Worm (Caenorhabditis elegans) whole organism, midembryonic: Measurements from ENCODE around the gene unc-84.

Experiments
- T22C8.4 ChIP-seq: fragments of 200-800 bp; sonication (Bioruptor generic); IDR thresholded peaks from 2 replicates; pipeline ENCODE4 v1.3.6; 2022; ENCODE audit warnings: missing genetic modification characterization, missing compliant biosample characterization
- cog-1 ChIP-seq: sonication (generic microtip); optimal IDR thresholded peaks from 2 replicates; lab custom pipeline; 2016; ENCODE audit warnings: missing genetic modification characterization, missing compliant biosample characterization
- flt-1 ChIP-seq: fragments of 200-800 bp; sonication (Bioruptor generic); IDR thresholded peaks from 2 replicates; pipeline ENCODE4 v1.3.6; 2022; ENCODE audit warnings: missing genetic modification characterization, missing compliant biosample characterization
- klf-2 ChIP-seq: fragments of 200-800 bp; sonication (Bioruptor generic); conservative IDR thresholded peaks from 2 replicates; pipeline ENCODE4 v1.3.6; 2022; ENCODE audit warnings: missing genetic modification reagents, missing genetic modification characterization, missing compliant biosample characterization
- med-1 ChIP-seq: sonication (generic microtip); optimal IDR thresholded peaks from 2 replicates; lab custom pipeline; 2017; ENCODE audit warnings: missing genetic modification characterization, mild to moderate bottlenecking, missing compliant biosample characterization, antibody characterized with exemption, missing genetic modification reagents; ENCODE audit not compliant: insufficient read depth
- ref-1 ChIP-seq: fragments of 200-800 bp; sonication (Bioruptor generic); conservative IDR thresholded peaks from 2 replicates; pipeline ENCODE4 v1.3.6; 2022; ENCODE audit warnings: missing genetic modification reagents, missing genetic modification characterization, missing compliant biosample characterization
- tab-1 ChIP-seq: fragments of 200-800 bp; sonication (Bioruptor generic); IDR thresholded peaks from 2 replicates; pipeline ENCODE4 v1.3.6; 2022; ENCODE audit warnings: missing genetic modification characterization, missing compliant biosample characterization
- ztf-23 ChIP-seq: fragments of 200-800 bp; sonication (Bioruptor generic); IDR thresholded peaks from 2 replicates; pipeline ENCODE4 v1.3.6; 2022; ENCODE audit warnings: missing genetic modification reagents, missing genetic modification characterization, missing compliant biosample characterization
- ztf-29 ChIP-seq: fragments of 200-800 bp; sonication (Bioruptor generic); IDR thresholded peaks from 2 replicates; pipeline ENCODE4 v1.3.6; 2022; ENCODE audit warnings: missing genetic modification reagents, missing genetic modification characterization, missing compliant biosample characterization

unc-84 gene

DNA sequence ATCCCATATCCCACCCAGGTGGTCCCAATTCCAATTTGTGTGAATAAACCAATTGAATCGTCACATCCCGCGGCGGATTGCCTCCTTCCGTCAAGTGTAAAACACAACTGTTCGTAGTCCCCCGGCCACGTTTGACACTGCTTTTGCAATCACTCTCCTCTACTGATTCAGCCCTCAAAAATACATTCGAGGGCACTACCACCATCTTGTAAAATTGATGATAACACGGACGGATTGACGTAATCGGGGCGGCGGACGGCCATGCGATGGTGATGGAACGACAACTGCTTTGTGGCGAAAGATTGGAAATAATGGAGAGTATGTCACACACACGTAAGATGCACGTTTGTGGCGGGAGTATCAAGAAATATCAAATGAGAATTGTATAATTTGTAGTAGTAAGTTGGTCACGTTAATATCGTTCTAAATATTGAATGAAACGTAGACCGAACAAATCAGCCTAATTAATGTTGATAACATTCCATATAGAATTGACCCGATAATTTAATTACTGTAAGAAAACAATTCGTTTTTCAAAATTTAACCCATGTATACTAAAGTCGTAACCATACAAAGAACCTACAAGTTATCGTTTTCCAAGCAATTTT is 53.9 kb downstream of the unc-84 start:
- TF ChIP-seq ztf-29 (GFP tag; lab: Robert Waterston, UW) (no peak), ztf-23 (GFP tag; lab: Robert Waterston, UW) (no peak), ref-1 (GFP tag; lab: Robert Waterston, UW) (no peak), tab-1 (GFP tag; lab: Robert Waterston, UW) (no peak), T22C8.4 (GFP tag; lab: Robert Waterston, UW) (no peak), cog-1 (tag; lab: Kevin White, UChicago) (no peak), klf-2 (GFP tag; lab: Robert Waterston, UW) (no peak), flt-1 (no peak), med-1 (GFP tag; lab: Kevin White, UChicago) (no peak)
